Fruit fly (Drosophila melanogaster) Kc167 (cell line): ENCODE measurements around the gene Mst84Dd.

ENCODE experiments used
- Myc ChIP-seq: fragments of >200 bp; optimal IDR thresholded peaks from 2 replicates; lab custom pipeline; 2017; ENCODE audit warnings: missing external identifiers
- Sin3A ChIP-seq: fragments of >200 bp; optimal IDR thresholded peaks from 2 replicates; lab custom pipeline; 2018; ENCODE audit warnings: missing external identifiers
- h ChIP-seq: fragments of >200 bp; optimal IDR thresholded peaks from 3 replicates; lab custom pipeline; 2018; ENCODE audit warnings: missing external identifiers
- insv ChIP-seq: fragments of >200 bp; optimal IDR thresholded peaks from 3 replicates; lab custom pipeline; 2018; ENCODE audit warnings: missing external identifiers
- psq ChIP-seq: fragments of >200 bp; optimal IDR thresholded peaks from 2 replicates; lab custom pipeline; 2017; ENCODE audit warnings: missing external identifiers
- ttk ChIP-seq: sonication (Bioruptor generic); optimal IDR thresholded peaks from 2 replicates; lab custom pipeline; 2017; ENCODE audit warnings: missing external identifiers

The Mst84Dd gene

dm6 chr3R:7330695-7331094 is 32.9 kb downstream of the Mst84Dd start:
- TF ChIP-seq ttk (lab: Kevin White, UChicago) = no peak
- no peak for TF ChIP-seq h (lab: Kevin White, UChicago)
- TF ChIP-seq psq (lab: Kevin White, UChicago) = no peak
- no peak for TF ChIP-seq Sin3A
- no peak for TF ChIP-seq Myc
- no peak for TF ChIP-seq insv (lab: Kevin White, UChicago)

DNA sequence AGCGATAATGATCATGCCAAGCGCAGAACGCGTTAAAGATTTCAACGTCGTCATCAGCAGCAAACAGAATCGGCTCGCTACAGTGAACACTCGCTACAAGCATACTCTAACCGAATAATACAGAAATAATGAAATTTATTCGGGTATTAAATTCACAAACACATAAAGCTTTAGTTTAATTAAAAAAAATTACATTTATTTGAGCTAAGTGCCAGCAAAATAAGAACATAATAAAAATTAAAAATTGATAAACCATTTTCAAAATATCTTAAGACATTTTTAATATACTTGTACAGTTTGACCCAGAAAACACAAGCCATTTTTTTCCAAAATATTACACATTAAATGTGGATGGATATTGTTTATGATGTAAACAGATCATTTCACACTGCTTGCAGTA is 37.4 kb downstream of the Mst84Dd start:
- TF ChIP-seq psq (lab: Kevin White, UChicago) (no peak), insv (lab: Kevin White, UChicago) (no peak), h (lab: Kevin White, UChicago) (no peak), Myc (no peak), ttk (lab: Kevin White, UChicago) (no peak), Sin3A (no peak)

- TF ChIP-seq insv (lab: Kevin White, UChicago) = no peak
- no peak for TF ChIP-seq psq (lab: Kevin White, UChicago)
- TF ChIP-seq Sin3A = no peak
- no peak for TF ChIP-seq ttk (lab: Kevin White, UChicago)
- no peak for TF ChIP-seq h (lab: Kevin White, UChicago)
- TF ChIP-seq Myc = no peak
Measured at dm6 chr3R:7322549-7322948, 41.0 kb downstream of the Mst84Dd start.

DNA sequence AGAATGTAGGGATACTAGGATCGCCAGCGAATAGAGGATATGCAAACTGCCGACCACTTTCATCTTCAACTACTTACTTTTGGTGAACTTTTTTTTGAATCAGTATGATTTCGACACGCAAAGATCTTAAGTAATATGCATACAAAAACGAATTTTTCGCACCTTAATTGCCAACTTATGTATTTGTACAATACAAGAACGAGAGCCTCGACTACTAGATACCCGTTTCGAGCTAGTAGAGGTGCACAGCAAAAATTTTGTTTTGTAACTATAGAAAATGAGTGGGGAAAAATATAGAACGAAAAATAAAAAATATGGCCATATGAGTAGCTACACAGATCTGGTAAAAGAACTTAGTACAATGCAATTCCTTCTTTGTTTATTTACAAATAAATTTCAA is 46.5 kb downstream of the Mst84Dd start, which contains the start of gene CG10029:
Gene CG10029, minus strand, starts transcription at position 101 of the 400 bp plus-strand sequence.
- TF ChIP-seq h (lab: Kevin White, UChicago) (no peak), ttk (lab: Kevin White, UChicago) (no peak), Myc (no peak), Sin3A (no peak), insv (lab: Kevin White, UChicago) (no peak), psq (lab: Kevin White, UChicago) (no peak)
